Fruit fly (Drosophila melanogaster) whole organism, embryonic: ENCODE data around the gene Or92a.

ENCODE experiments used
- Aef1 ChIP-seq: fragments of 200-800 bp; sonication (Bioruptor generic); IDR thresholded peaks from 3 replicates; pipeline ENCODE4 v1.3.6; 2022; ENCODE audit warnings: missing biosample characterization, missing genetic modification characterization
- Bteb2 ChIP-seq: fragments of 200-800 bp; sonication (Bioruptor generic); optimal IDR thresholded peaks from 2 replicates; lab custom pipeline; 2016; ENCODE audit warnings: missing biosample characterization, missing genetic modification characterization
- CG12155 ChIP-seq: fragments of 200-800 bp; sonication (Bioruptor generic); optimal IDR thresholded peaks from 3 replicates; lab custom pipeline; 2016; ENCODE audit warnings: missing biosample characterization, missing genetic modification characterization
- CG1233 ChIP-seq: fragments of 200-800 bp; sonication (Bioruptor generic); optimal IDR thresholded peaks from 4 replicates; lab custom pipeline; 2018; ENCODE audit warnings: missing biosample characterization, mild to moderate bottlenecking, missing genetic modification characterization
- CG15479 ChIP-seq: fragments of 200-800 bp; sonication (Bioruptor generic); optimal IDR thresholded peaks from 3 replicates; lab custom pipeline; 2019; ENCODE audit warnings: missing biosample characterization, mild to moderate bottlenecking, missing genetic modification characterization, moderate library complexity
- CG15696 ChIP-seq: fragments of 200-800 bp; sonication (Bioruptor generic); optimal IDR thresholded peaks from 2 replicates; lab custom pipeline; 2019; ENCODE audit warnings: missing biosample characterization, mild to moderate bottlenecking, missing genetic modification characterization, moderate library complexity
- CG17186 ChIP-seq: fragments of 200-800 bp; sonication (Bioruptor generic); optimal IDR thresholded peaks from 3 replicates; lab custom pipeline; 2017; ENCODE audit warnings: missing biosample characterization, missing genetic modification reagents, missing genetic modification characterization
- CG2120 ChIP-seq: fragments of 200-800 bp; sonication (Bioruptor generic); optimal IDR thresholded peaks from 3 replicates; lab custom pipeline; 2016; ENCODE audit warnings: missing biosample characterization, missing genetic modification characterization
- CG31388 ChIP-seq: fragments of 200-800 bp; sonication (Bioruptor generic); optimal IDR thresholded peaks from 2 replicates; lab custom pipeline; 2016; ENCODE audit warnings: missing biosample characterization, missing genetic modification characterization
- CG4404 ChIP-seq: fragments of 200-800 bp; sonication (Bioruptor generic); IDR thresholded peaks from 2 replicates; pipeline ENCODE4 v1.3.6; 2022; ENCODE audit warnings: missing biosample characterization, missing genetic modification characterization
- CG6272 ChIP-seq: fragments of 200-800 bp; sonication (Bioruptor generic); IDR thresholded peaks from 2 replicates; pipeline ENCODE4 v1.3.6; 2022; ENCODE audit warnings: missing biosample characterization, missing genetic modification characterization
- CG7745 ChIP-seq: fragments of 200-800 bp; sonication (Bioruptor generic); optimal IDR thresholded peaks from 2 replicates; lab custom pipeline; 2018; ENCODE audit warnings: missing biosample characterization, mild to moderate bottlenecking, missing genetic modification characterization, moderate library complexity
- CG9727 ChIP-seq: fragments of 200-800 bp; sonication (Bioruptor generic); optimal IDR thresholded peaks from 3 replicates; lab custom pipeline; 2017; ENCODE audit warnings: missing biosample characterization, mild to moderate bottlenecking, missing genetic modification characterization
- CG9932 ChIP-seq: fragments of 200-800 bp; sonication (Bioruptor generic); IDR thresholded peaks from 2 replicates; pipeline ENCODE4 v1.3.6; 2022; ENCODE audit warnings: missing biosample characterization, missing genetic modification characterization
- CHES-1-like ChIP-seq: fragments of 200-800 bp; sonication (Bioruptor generic); optimal IDR thresholded peaks from 2 replicates; lab custom pipeline; 2016; ENCODE audit warnings: missing biosample characterization, missing genetic modification characterization
- Dek ChIP-seq: fragments of 200-800 bp; sonication (Bioruptor generic); optimal IDR thresholded peaks from 3 replicates; lab custom pipeline; 2019; ENCODE audit warnings: missing biosample characterization, mild to moderate bottlenecking, missing genetic modification characterization, moderate library complexity
- Drgx ChIP-seq: fragments of 200-800 bp; sonication (Bioruptor generic); IDR thresholded peaks from 2 replicates; pipeline ENCODE4 v1.3.6; 2022; ENCODE audit warnings: missing biosample characterization, missing genetic modification characterization
- Ets65A ChIP-seq: fragments of 200-800 bp; sonication (Bioruptor generic); peaks from one replicate; lab custom pipeline; 2016; ENCODE audit warnings: missing biosample characterization, missing genetic modification characterization
- Fer2 ChIP-seq: fragments of 200-800 bp; sonication (Bioruptor generic); optimal IDR thresholded peaks from 2 replicates; lab custom pipeline; 2018; ENCODE audit warnings: missing biosample characterization, mild to moderate bottlenecking, missing genetic modification characterization, moderate library complexity
- Gug ChIP-seq: fragments of 200-800 bp; sonication (Bioruptor generic); IDR thresholded peaks from 4 replicates; pipeline ENCODE4 v1.3.6; 2022; ENCODE audit warnings: missing biosample characterization, missing genetic modification characterization
- Hr39 ChIP-seq: fragments of >200 bp; optimal IDR thresholded peaks from 2 replicates; lab custom pipeline; 2017
- NfI ChIP-seq: fragments of 200-800 bp; sonication (Bioruptor generic); optimal IDR thresholded peaks from 3 replicates; lab custom pipeline; 2018; ENCODE audit warnings: missing biosample characterization, mild to moderate bottlenecking, missing genetic modification characterization, moderate library complexity
- Ravus ChIP-seq: fragments of 200-800 bp; sonication (Bioruptor generic); IDR thresholded peaks from 2 replicates; pipeline ENCODE4 v1.3.6; 2022; ENCODE audit warnings: missing biosample characterization, missing genetic modification characterization
- Rfx ChIP-seq: fragments of 200-800 bp; sonication (Bioruptor generic); IDR thresholded peaks from 2 replicates; pipeline ENCODE4 v1.3.6; 2022; ENCODE audit warnings: missing biosample characterization, missing genetic modification characterization
- Usf ChIP-seq: fragments of 200-800 bp; sonication (Bioruptor generic); optimal IDR thresholded peaks from 2 replicates; lab custom pipeline; 2017; ENCODE audit warnings: missing genotype, missing biosample characterization, missing genetic modification characterization
- al ChIP-seq: fragments of 200-800 bp; sonication (Bioruptor generic); IDR thresholded peaks from 2 replicates; pipeline ENCODE4 v1.3.6; 2022; ENCODE audit warnings: missing biosample characterization, missing genetic modification characterization
- ato ChIP-seq: fragments of 200-800 bp; sonication (Bioruptor generic); IDR thresholded peaks from 2 replicates; pipeline ENCODE4 v1.3.6; 2022; ENCODE audit warnings: missing biosample characterization, missing genetic modification characterization; ENCODE audit not compliant: partially characterized antibody
- bcd ChIP-seq: fragments of 200-800 bp; sonication (Bioruptor generic); optimal IDR thresholded peaks from 2 replicates; lab custom pipeline; 2017; ENCODE audit warnings: missing biosample characterization, mild to moderate bottlenecking, missing genetic modification characterization
- caup ChIP-seq: fragments of 200-800 bp; sonication (Bioruptor generic); optimal IDR thresholded peaks from 3 replicates; lab custom pipeline; 2017; ENCODE audit warnings: missing biosample characterization, mild to moderate bottlenecking, missing genetic modification characterization, moderate library complexity; ENCODE audit not compliant: severe bottlenecking
- chn ChIP-seq: fragments of 200-800 bp; sonication (Bioruptor generic); optimal IDR thresholded peaks from 2 replicates; lab custom pipeline; 2016; ENCODE audit warnings: missing biosample characterization, missing genetic modification characterization
- crc ChIP-seq: fragments of 200-800 bp; sonication (Bioruptor generic); optimal IDR thresholded peaks from 2 replicates; lab custom pipeline; 2016; ENCODE audit warnings: missing biosample characterization, missing genetic modification characterization
- dpn ChIP-seq, 2 experiments: fragments of 200-800 bp; sonication (Bioruptor generic); optimal IDR thresholded peaks; 3 replicates each; lab custom pipeline; 2016; ENCODE audit warnings: missing biosample characterization in 2 of 2, missing genetic modification characterization in 2 of 2
- grn ChIP-seq: fragments of 200-800 bp; sonication (Bioruptor generic); optimal IDR thresholded peaks from 3 replicates; lab custom pipeline; 2017; ENCODE audit warnings: missing biosample characterization, missing genetic modification characterization
- hbn ChIP-seq: fragments of 200-800 bp; sonication (Bioruptor generic); IDR thresholded peaks from 2 replicates; pipeline ENCODE4 v1.3.6; 2022; ENCODE audit warnings: missing biosample characterization, missing genetic modification characterization; ENCODE audit not compliant: partially characterized antibody
- hkb ChIP-seq, 2 experiments: fragments of 200-800 bp in 1 of 2; fragments of >200 bp in 1 of 2; sonication (Bioruptor generic) in 1 of 2; IDR thresholded peaks in 1 of 2; optimal IDR thresholded peaks in 1 of 2; 2 replicates each; pipeline versions ENCODE4 v1.3.6 to Lab custom; 2017 to 2022; ENCODE audit warnings: missing biosample characterization in 1 of 2, missing genetic modification characterization in 1 of 2
- insv ChIP-seq, 2 experiments: fragments of 200-800 bp; sonication (Bioruptor generic); optimal IDR thresholded peaks; 3 replicates each; lab custom pipeline; 2016 to 2018; ENCODE audit warnings: missing biosample characterization in 2 of 2, missing genetic modification characterization in 2 of 2
- kay ChIP-seq: fragments of 200-800 bp; sonication (Bioruptor generic); optimal IDR thresholded peaks from 2 replicates; lab custom pipeline; 2016; ENCODE audit warnings: missing biosample characterization, missing genetic modification characterization
- org-1 ChIP-seq: fragments of 200-800 bp; sonication (Bioruptor generic); optimal IDR thresholded peaks from 2 replicates; lab custom pipeline; 2017; ENCODE audit warnings: missing biosample characterization, missing genetic modification characterization
- phol ChIP-seq: fragments of 200-800 bp; sonication (Bioruptor generic); optimal IDR thresholded peaks from 3 replicates; lab custom pipeline; 2018; ENCODE audit warnings: missing biosample characterization, mild to moderate bottlenecking, missing genetic modification characterization, moderate library complexity
- psq ChIP-seq: fragments of 200-800 bp; sonication (Bioruptor generic); optimal IDR thresholded peaks from 2 replicates; lab custom pipeline; 2017; ENCODE audit warnings: missing biosample characterization, missing genetic modification characterization
- sens ChIP-seq: fragments of 200-800 bp; sonication (Bioruptor generic); peaks from one replicate; lab custom pipeline; 2016; ENCODE audit warnings: missing biosample characterization, missing genetic modification characterization
- slbo ChIP-seq: fragments of 200-800 bp; sonication (Bioruptor generic); IDR thresholded peaks from 2 replicates; pipeline ENCODE4 v1.3.6; 2022; ENCODE audit warnings: missing biosample characterization, missing genetic modification characterization
- unc-4 ChIP-seq: fragments of 200-800 bp; sonication (Bioruptor generic); IDR thresholded peaks from 2 replicates; pipeline ENCODE4 v1.3.6; 2022; ENCODE audit warnings: missing biosample characterization, missing genetic modification characterization; ENCODE audit not compliant: partially characterized antibody
- vvl ChIP-seq: fragments of 200-800 bp; sonication (Bioruptor generic); IDR thresholded peaks from 2 replicates; pipeline ENCODE4 v1.3.6; 2022; ENCODE audit warnings: missing biosample characterization, missing genetic modification characterization
- wek ChIP-seq: fragments of 200-800 bp; sonication (Bioruptor generic); optimal IDR thresholded peaks from 3 replicates; lab custom pipeline; 2018; ENCODE audit warnings: missing biosample characterization, mild to moderate bottlenecking, missing genetic modification characterization, moderate library complexity
- zen ChIP-seq: fragments of 200-800 bp; sonication (Bioruptor generic); optimal IDR thresholded peaks from 3 replicates; lab custom pipeline; 2018; ENCODE audit warnings: missing biosample characterization, mild to moderate bottlenecking, missing genetic modification characterization, moderate library complexity
- zen2 ChIP-seq: fragments of 200-800 bp; sonication (Bioruptor generic); IDR thresholded peaks from 3 replicates; pipeline ENCODE4 v1.3.6; 2022; ENCODE audit warnings: missing biosample characterization, missing genetic modification characterization; ENCODE audit not compliant: partially characterized antibody

Gene Or92a

DNA sequence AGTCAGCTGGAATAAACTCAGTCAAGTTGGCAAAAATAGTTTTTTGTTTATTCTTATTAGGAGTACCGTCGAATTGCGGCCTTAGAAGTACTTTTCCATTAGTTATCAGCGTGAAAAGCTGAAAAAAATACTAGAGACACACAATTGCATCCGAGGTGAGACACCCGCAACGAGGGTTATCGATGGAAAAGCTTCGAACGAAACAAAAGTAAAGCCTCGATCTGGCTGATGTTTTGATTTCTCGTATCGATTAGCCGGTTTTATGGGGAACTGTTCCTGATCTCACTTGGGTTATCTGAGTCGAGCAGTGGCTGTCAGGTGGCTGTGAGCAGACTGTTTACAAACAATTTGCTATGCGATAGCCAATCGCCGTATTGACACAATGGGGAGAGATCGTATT, 39.1 kb downstream of the Or92a start:
- TF ChIP-seq grn (GFP tag; lab: Kevin White, UChicago) (peak; percentile 28), CHES-1-like (GFP tag; lab: Kevin White, UChicago) (no peak), insv (GFP tag; optimal IDR thresholded peaks at IDR 0.05; lab: Kevin White, UChicago) (peak in 1 of 2 experiments; percentile 66)

DNA sequence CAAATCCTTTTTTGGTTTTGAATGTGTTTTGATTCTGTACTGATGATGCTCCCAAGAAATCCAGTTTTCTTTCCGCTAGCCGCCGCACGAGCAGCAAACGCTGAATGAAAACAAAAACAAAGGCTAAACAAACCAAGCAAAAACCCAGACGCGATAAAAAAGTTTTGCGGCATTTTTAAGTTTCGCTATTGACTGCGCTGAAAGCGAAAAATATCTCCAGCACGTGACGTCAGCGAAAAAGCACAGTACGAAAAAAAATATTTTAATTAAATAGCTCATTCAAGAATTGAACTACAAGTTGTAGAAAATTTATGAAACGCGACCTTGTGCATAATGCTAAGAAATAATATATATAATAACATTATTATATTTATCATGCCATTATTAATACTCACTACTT, 40.4 kb downstream of the Or92a start:
- TF ChIP-seq Drgx (GFP tag; lab: Robert Waterston, UW) (0 out of 2 replicates have a peak, but pooled peaks have one; percentile 8), Hr39 (lab: Kevin White, UChicago) (no peak), CG31388 (GFP tag; lab: Kevin White, UChicago) (no peak)

dm6 chr3R:20545678-20546077, 41.1 kb downstream of the Or92a start:
- TF ChIP-seq chn (GFP tag; lab: Kevin White, UChicago) (no peak), Dek (tag; lab: Kevin White, UChicago) (no peak), wek (GFP tag; lab: Kevin White, UChicago) (no peak), zen2 (GFP tag; lab: Robert Waterston, UW) (no peak), org-1 (GFP tag; lab: Kevin White, UChicago) (no peak), Ravus (GFP tag; lab: Robert Waterston, UW) (no peak), CG15696 (no peak), Hr39 (lab: Kevin White, UChicago) (no peak), crc (no peak), CG2120 (GFP tag; lab: Kevin White, UChicago) (no peak), CG15479 (no peak), Aef1 (GFP tag; lab: Robert Waterston, UW) (no peak), kay (no peak), CG4404 (no peak), Fer2 (tag; lab: Kevin White, UChicago) (no peak), CG7745 (tag; lab: Kevin White, UChicago) (no peak), dpn (GFP tag; optimal IDR thresholded peaks at IDR 0.05; lab: Kevin White, UChicago) (no peak), zen (tag; lab: Kevin White, UChicago) (no peak), caup (GFP tag; lab: Kevin White, UChicago) (no peak), Rfx (GFP tag; lab: Robert Waterston, UW) (0 out of 2 replicates have a peak, but pooled peaks have one; percentile 19), NfI (no peak), hbn (no peak), CG1233 (no peak), Ets65A (GFP tag; lab: Kevin White, UChicago) (peak; percentile 23), slbo (GFP tag; lab: Robert Waterston, UW) (no peak), ato (no peak), sens (peak; percentile 34), psq (GFP tag; lab: Kevin White, UChicago) (no peak), vvl (0 out of 2 replicates have a peak, but pooled peaks have one; percentile 51), CG12155 (no peak), CG9727 (no peak), bcd (GFP tag; lab: Kevin White, UChicago) (no peak), Usf (no peak), phol (tag; lab: Kevin White, UChicago) (no peak), CG17186 (GFP tag; lab: Kevin White, UChicago) (no peak), Bteb2 (GFP tag; lab: Kevin White, UChicago) (no peak), CG6272 (GFP tag; lab: Robert Waterston, UW) (no peak), CG9932 (GFP tag; lab: Robert Waterston, UW) (no peak), al (GFP tag; lab: Robert Waterston, UW) (no peak), unc-4 (no peak), hkb (optimal IDR thresholded peaks at IDR 0.05; lab: Kevin White, UChicago) (no peak), hkb (GFP tag; IDR thresholded peaks at IDR 0.05; lab: Robert Waterston, UW) (no peak), Gug (GFP tag; lab: Robert Waterston, UW) (no peak), grn (GFP tag; lab: Kevin White, UChicago) (no peak)
